Worm (Caenorhabditis elegans): Measurements from ENCODE around the gene F46B6.12.

F46B6.12 gene

ce11 chrV:9754459-9754858 is 21.2 kb downstream of the F46B6.12 start, which contains the start of gene F58E6.5:
F58E6.5 (minus strand) TSS chrV:9754559.
- TF ChIP-seq unc-62 (GFP tag; optimal IDR thresholded peaks at IDR 0.05): no peak

ce11 chrV:9753554-9753953 is 22.1 kb downstream of the F46B6.12 start:
- TF ChIP-seq unc-62 (GFP tag; optimal IDR thresholded peaks at IDR 0.05): no peak

- no peak for TF ChIP-seq unc-62 (GFP tag; optimal IDR thresholded peaks at IDR 0.05)
These were observed 22.7 kb downstream of the F46B6.12 start, which contains the start of gene F58E6.6 for ce11 chrV:9752918-9753317. F58E6.6 (minus strand) TSS chrV:9753018.

ce11 chrV:9750308-9750707 is 25.3 kb downstream of the F46B6.12 start, which contains the start of gene F58E6.4:
F58E6.4 (minus strand) TSS chrV:9750408.
- TF ChIP-seq unc-62 (GFP tag; optimal IDR thresholded peaks at IDR 0.05): no peak

ce11 chrV:9744934-9745333 is 30.7 kb downstream of the F46B6.12 start, which contains the start of gene F58E6.13:
F58E6.13 (plus strand) TSS chrV:9745234.
- TF ChIP-seq unc-62 (GFP tag; optimal IDR thresholded peaks at IDR 0.05): no peak

- no peak for TF ChIP-seq unc-62 (GFP tag; optimal IDR thresholded peaks at IDR 0.05)
These were observed 34.8 kb downstream of the F46B6.12 start, which contains the start of gene sta-2 for ce11 chrV:9740858-9741257. sta-2 (plus strand) TSS chrV:9741206.

ce11 chrV:9739402-9739801 is 36.2 kb downstream of the F46B6.12 start, which contains the start of gene marc-1:
marc-1 (plus strand) TSS chrV:9739702.
- no peak for TF ChIP-seq unc-62 (GFP tag; optimal IDR thresholded peaks at IDR 0.05)

- TF ChIP-seq unc-62 (GFP tag; optimal IDR thresholded peaks at IDR 0.05): no peak
These were observed 37.4 kb downstream of the F46B6.12 start for ce11 chrV:9738077-9738705.

- no peak for TF ChIP-seq unc-62 (GFP tag; optimal IDR thresholded peaks at IDR 0.05)
These were observed 38.3 kb downstream of the F46B6.12 start, which contains the start of gene aqp-4 for ce11 chrV:9737287-9737686. aqp-4 (plus strand) TSS chrV:9737556.

ce11 chrV:9733920-9734454 is 41.6 kb downstream of the F46B6.12 start, which contains the start of gene cal-7:
cal-7 (plus strand) TSS chrV:9734103.
- TF ChIP-seq unc-62 (GFP tag; optimal IDR thresholded peaks at IDR 0.05): no peak

ce11 chrV:9731852-9732251 is 43.8 kb downstream of the F46B6.12 start:
- TF ChIP-seq unc-62 (GFP tag; optimal IDR thresholded peaks at IDR 0.05): no peak

ce11 chrV:9730743-9731706 is 44.6 kb downstream of the F46B6.12 start:
- peak; percentile 28 for TF ChIP-seq unc-62 (GFP tag; optimal IDR thresholded peaks at IDR 0.05)

ce11 chrV:9729462-9730162 is 46.0 kb downstream of the F46B6.12 start, which contains the start of the genes aagr-3 and drap-1:
aagr-3 (minus strand) TSS chrV:9729512.
drap-1 (plus strand) TSS chrV:9730106.
- no peak for TF ChIP-seq unc-62 (GFP tag; optimal IDR thresholded peaks at IDR 0.05)

- TF ChIP-seq unc-62 (GFP tag; optimal IDR thresholded peaks at IDR 0.05): no peak
These were observed 49.9 kb downstream of the F46B6.12 start for ce11 chrV:9725719-9726118.
